Fruit fly (Drosophila melanogaster) whole organism, adult: ENCODE measurements around the gene CG7016.

Experiments used
- CG11617 ChIP-seq: fragments of 200-800 bp; sonication (Bioruptor generic); optimal IDR thresholded peaks from 2 replicates; lab custom pipeline; 2017; ENCODE audit warnings: mild to moderate bottlenecking, missing biosample characterization, missing genetic modification reagents, missing genetic modification characterization
- CG12768 ChIP-seq: fragments of 200-800 bp; sonication (Bioruptor generic); optimal IDR thresholded peaks from 2 replicates; lab custom pipeline; 2017; ENCODE audit warnings: missing biosample characterization, missing genetic modification characterization, mild to moderate bottlenecking, moderate library complexity, missing genetic modification reagents
- CG14711 ChIP-seq: fragments of 200-800 bp; sonication (Bioruptor generic); optimal IDR thresholded peaks from 2 replicates; lab custom pipeline; 2018; ENCODE audit warnings: missing biosample characterization, mild to moderate bottlenecking, missing genetic modification characterization, moderate library complexity
- CG1620 ChIP-seq: fragments of 200-800 bp; sonication (Bioruptor generic); optimal IDR thresholded peaks from 2 replicates; lab custom pipeline; 2016; ENCODE audit warnings: missing biosample characterization, missing genetic modification characterization
- CG7045 ChIP-seq: fragments of 200-800 bp; sonication (Bioruptor generic); optimal IDR thresholded peaks from 2 replicates; lab custom pipeline; 2017; ENCODE audit warnings: missing biosample characterization, mild to moderate bottlenecking, missing genetic modification characterization
- Crg-1 ChIP-seq: fragments of 200-800 bp; sonication (Bioruptor generic); optimal IDR thresholded peaks from 2 replicates; lab custom pipeline; 2016; ENCODE audit warnings: missing biosample characterization, missing genetic modification characterization
- cnc ChIP-seq, 2 experiments: fragments of >200 bp; optimal IDR thresholded peaks; 2 replicates each; lab custom pipeline; 2017
- pad ChIP-seq: fragments of 200-800 bp; sonication (Bioruptor generic); optimal IDR thresholded peaks from 3 replicates; lab custom pipeline; 2017; ENCODE audit warnings: missing biosample characterization, missing genetic modification characterization, mild to moderate bottlenecking, moderate library complexity, missing genetic modification reagents
- toe ChIP-seq: fragments of 200-800 bp; sonication (Bioruptor generic); optimal IDR thresholded peaks from 2 replicates; lab custom pipeline; 2016; ENCODE audit warnings: missing biosample characterization, missing genetic modification characterization

- TF ChIP-seq pad (no peak), CG12768 (GFP tag; lab: Kevin White, UChicago) (no peak), cnc (optimal IDR thresholded peaks at IDR 0.05; lab: Kevin White, UChicago) (no peak), Crg-1 (GFP tag; lab: Kevin White, UChicago) (no peak), CG7045 (GFP tag; lab: Kevin White, UChicago) (no peak), toe (no peak), CG11617 (no peak), CG14711 (no peak), CG1620 (GFP tag; lab: Kevin White, UChicago) (no peak)
These were observed 29.1 kb upstream of the CG7016 start, which contains the start of gene sosie for dm6 chr3R:24833652-24834051.
